Fruit fly (Drosophila melanogaster): ENCODE results near the gene CG11854.

CG11854 gene

DNA sequence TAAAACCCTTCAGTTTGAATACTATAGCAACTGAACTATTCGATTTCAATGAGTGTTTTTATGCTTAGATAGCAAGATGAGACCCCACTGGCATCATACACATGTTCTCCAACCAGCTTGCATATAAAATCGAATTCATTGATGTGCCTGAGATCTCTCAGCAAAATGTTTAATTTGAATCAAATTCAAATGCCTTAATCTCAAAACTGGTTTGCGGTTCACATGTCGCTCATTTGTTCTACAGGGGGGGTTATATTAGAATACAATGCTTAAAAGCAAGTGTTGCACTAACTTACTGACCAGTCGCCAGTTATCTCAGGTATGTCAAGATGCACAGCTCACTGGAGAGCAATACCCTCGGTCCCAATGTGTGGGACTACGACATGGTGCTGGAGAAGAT lies 22.8 kb upstream of the CG11854 start, which contains the start of gene CG31103:
Gene CG31103 (plus strand): TSS at position 301 of the 400 bp plus-strand sequence.
- TF ChIP-seq usp (GFP tag; optimal IDR thresholded peaks at IDR 0.05) (no peak), pan (optimal IDR thresholded peaks at IDR 0.05) (no peak), EcR (GFP tag; optimal IDR thresholded peaks at IDR 0.05) (no peak), Dll (optimal IDR thresholded peaks at IDR 0.05) (no peak), CG8478 (optimal IDR thresholded peaks at IDR 0.05) (no peak), psq (optimal IDR thresholded peaks at IDR 0.05) (no peak)

DNA sequence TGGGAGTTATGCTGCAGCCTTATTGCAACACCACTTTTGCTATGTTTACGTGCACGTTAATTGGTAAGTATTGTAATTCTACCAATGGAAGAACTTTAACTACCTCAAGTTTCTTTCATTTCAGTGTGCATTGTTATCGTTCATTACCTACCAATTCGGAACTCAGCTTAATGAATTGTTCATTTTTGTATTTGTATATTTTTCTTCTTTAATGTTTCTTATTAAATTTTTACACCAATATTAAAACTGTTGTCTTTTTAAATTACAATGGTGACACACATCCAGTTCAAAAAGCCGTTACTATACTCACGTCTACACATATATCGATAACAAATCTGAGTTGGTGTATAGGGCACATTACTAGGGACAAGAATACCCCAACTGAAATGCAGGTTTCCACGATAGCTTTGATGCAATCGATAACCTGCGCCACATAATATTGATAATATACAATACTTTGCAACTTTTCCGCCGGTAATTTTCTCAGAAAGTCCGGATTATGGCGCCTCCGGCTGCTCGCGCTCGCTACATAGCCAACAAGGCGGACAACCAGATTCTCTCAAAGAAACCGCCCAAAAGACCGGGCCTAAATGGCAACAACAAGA lies 20.5 kb upstream of the CG11854 start, which contains the start of gene Alg9:
Gene Alg9 (plus strand): TSS at position 387 of the 605 bp plus-strand sequence.
- no peak for TF ChIP-seq EcR (GFP tag; optimal IDR thresholded peaks at IDR 0.05)
- TF ChIP-seq pan (optimal IDR thresholded peaks at IDR 0.05): no peak

DNA sequence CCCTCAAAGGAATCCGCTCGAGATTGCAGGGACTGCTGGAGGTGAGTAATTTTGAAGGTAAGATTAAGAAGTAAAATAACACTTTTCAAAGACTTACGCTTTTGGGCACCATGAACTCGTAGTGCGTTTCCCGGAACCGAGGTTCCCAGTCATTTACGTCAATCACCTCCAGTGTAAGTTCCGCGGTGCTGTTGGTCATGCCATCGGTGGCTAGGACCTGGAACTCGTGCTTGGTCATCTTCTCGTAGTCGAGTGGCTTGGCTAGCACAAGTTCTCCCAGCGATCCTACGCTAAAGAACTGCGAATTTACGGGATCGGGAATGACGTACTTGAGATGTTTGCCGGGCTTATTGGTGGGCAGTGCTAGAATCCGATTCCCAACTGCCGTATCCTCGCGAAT lies 16.3 kb upstream of the CG11854 start:
- no peak for TF ChIP-seq Dll (optimal IDR thresholded peaks at IDR 0.05)
- no peak for TF ChIP-seq usp (GFP tag; optimal IDR thresholded peaks at IDR 0.05)
- TF ChIP-seq CG8478 (optimal IDR thresholded peaks at IDR 0.05): no peak
- no peak for TF ChIP-seq pan (optimal IDR thresholded peaks at IDR 0.05)

DNA sequence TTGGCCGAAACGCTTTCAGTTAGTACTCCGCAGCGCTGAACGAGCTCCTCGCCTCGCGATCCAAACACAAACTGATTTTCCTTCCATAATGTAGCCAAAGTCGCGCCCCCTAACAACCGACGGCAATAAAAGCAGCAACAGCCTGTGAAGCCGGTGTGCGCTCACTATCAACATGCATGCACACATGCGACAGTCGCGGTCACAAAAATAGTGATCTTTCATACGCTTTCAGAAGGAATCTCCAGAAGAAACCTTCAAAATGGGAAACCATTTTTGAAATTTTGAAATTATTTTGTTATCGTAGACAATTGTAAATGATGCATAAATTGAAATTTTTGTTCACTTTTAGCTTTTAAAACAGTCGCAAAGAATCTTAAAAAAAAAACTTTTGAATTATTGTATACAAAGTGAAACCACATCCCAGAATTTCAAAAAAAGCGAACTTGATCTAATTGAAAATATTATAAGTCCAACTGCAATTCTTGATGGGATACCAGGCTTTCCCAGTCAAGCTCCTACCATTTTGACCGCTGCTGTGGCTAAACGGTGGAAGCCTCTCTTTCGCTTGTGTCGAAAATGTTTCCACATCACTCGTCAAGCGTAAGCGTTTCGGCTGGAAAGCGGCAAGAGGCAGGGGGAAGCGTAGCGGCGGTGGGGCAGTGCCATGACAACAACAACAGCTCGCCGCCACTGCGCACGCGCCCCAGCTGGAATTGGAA lies 9.4 kb upstream of the CG11854 start, which contains the start of gene Cad96Cb:
Gene Cad96Cb (minus strand): TSS at position 51 of the 719 bp plus-strand sequence.
- TF ChIP-seq Dll (optimal IDR thresholded peaks at IDR 0.05): no peak
- TF ChIP-seq pan (optimal IDR thresholded peaks at IDR 0.05): no peak
- no peak for TF ChIP-seq psq (optimal IDR thresholded peaks at IDR 0.05)
- no peak for TF ChIP-seq usp (GFP tag; optimal IDR thresholded peaks at IDR 0.05)
- no peak for TF ChIP-seq CG8478 (optimal IDR thresholded peaks at IDR 0.05)
- no peak for TF ChIP-seq EcR (GFP tag; optimal IDR thresholded peaks at IDR 0.05)

DNA sequence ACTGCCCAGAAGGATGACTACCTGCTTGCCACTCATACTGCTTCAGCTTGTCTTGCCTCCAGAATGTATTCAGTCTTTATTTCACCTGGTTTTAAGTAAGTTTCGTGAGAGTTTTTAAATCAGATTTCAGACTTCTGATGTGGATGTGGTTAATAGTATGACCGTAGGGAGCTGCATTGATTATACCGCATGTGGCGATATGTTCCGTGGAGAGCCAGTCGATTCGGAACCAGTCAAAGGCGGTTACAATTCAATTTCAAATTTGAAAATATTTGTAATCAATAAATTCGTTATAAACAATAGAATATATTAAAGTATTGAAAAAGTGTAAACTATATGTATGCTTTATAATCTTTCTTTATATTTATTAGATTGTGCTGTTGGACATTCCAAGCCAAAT lies 6.5 kb upstream of the CG11854 start, which contains the start of gene Sil1:
Gene Sil1 (minus strand): TSS at position 168 of the 400 bp plus-strand sequence.
- TF ChIP-seq usp (GFP tag; optimal IDR thresholded peaks at IDR 0.05) (no peak), CG8478 (optimal IDR thresholded peaks at IDR 0.05) (no peak), pan (optimal IDR thresholded peaks at IDR 0.05) (no peak), EcR (GFP tag; optimal IDR thresholded peaks at IDR 0.05) (no peak), psq (optimal IDR thresholded peaks at IDR 0.05) (no peak), Dll (optimal IDR thresholded peaks at IDR 0.05) (no peak)

DNA sequence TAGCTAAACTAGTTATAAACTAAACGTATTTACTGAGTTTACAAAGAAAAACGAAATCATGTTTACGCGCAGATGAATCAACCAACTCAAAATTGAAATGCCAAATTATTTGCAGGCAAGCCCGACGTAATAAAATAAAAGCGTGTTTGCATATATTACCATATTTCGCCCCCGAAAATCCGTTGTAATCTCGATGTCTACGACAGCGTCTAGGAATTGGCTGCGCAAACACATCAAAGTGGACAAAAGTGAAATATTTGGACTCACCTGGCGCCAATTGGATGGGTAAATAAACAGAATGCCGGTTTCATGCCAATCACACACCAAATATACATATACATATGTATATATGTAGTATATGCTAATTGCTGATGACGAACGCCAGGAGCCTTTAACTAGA lies 5.7 kb upstream of the CG11854 start:
- TF ChIP-seq CG8478 (optimal IDR thresholded peaks at IDR 0.05) (no peak), Dll (optimal IDR thresholded peaks at IDR 0.05) (no peak), psq (optimal IDR thresholded peaks at IDR 0.05) (no peak), usp (GFP tag; optimal IDR thresholded peaks at IDR 0.05) (no peak), pan (optimal IDR thresholded peaks at IDR 0.05) (no peak), EcR (GFP tag; optimal IDR thresholded peaks at IDR 0.05) (no peak)

DNA sequence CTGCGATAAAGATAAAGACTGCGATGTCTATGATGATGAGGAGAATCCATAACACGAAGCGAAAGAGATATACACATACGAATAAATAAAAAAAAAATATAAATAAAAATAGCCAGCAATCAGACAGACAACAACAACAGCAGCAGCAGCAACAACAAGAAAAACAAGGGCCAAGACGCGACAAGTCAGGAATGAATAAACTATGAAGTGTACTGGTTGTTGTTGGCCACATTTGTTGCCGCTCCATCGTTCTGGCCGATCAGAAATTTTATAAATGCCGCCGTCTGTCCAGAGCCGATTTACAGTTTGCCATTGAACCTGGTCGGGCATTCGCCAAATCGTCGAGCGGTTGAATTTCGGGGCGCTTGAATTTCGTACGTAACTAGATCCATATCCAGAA lies 4.5 kb upstream of the CG11854 start, which contains the start of gene Jhbp7:
Gene Jhbp7 (plus strand): TSS at position 301 of the 400 bp plus-strand sequence.
- TF ChIP-seq CG8478 (optimal IDR thresholded peaks at IDR 0.05) (no peak), pan (optimal IDR thresholded peaks at IDR 0.05) (no peak), usp (GFP tag; optimal IDR thresholded peaks at IDR 0.05) (no peak), psq (optimal IDR thresholded peaks at IDR 0.05) (no peak), EcR (GFP tag; optimal IDR thresholded peaks at IDR 0.05) (no peak), Dll (optimal IDR thresholded peaks at IDR 0.05) (no peak)

DNA sequence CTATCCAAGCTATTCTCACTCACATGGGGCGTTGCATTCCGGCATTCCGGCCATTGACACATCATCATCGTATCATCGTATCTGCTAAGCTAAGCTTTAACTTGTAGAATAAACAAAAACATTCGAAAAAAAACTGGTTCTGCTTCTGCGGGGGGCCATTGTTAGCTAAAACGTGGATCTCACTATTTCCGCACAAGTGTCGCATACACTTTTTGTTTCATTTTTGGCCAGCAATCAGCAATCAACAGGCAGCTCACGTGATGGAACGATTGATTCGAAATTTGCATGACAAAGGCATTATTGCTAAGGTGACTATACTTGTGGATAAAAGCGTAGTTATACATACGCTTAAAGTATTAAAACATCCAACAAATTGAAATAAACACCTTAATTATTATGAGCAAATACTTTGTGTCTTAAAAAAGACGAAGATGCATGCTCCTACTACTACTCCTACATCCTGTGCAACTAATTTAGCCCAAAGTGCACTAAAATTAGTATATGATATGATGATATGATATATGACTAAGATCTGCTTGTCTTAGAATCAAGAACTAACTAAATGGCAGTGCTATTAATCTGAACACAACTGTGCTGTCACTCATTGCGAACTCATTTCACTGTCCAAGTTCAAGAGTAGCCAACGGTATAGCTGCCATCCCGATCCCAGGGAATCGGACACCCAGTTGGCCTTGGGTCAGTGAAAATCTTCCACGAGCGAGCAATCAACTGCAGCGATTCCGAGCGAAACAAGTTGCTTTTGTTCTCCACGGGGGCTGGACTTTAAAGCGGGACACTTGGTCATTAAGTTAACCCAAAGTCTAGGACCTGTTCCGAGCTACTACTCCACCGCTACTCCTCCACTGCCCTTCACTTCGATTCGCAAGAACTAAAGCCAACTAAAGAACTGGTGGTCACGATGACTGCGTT lies 2.8 kb upstream of the CG11854 start:
- TF ChIP-seq EcR (GFP tag; optimal IDR thresholded peaks at IDR 0.05) (no peak), Dll (optimal IDR thresholded peaks at IDR 0.05) (no peak)

DNA sequence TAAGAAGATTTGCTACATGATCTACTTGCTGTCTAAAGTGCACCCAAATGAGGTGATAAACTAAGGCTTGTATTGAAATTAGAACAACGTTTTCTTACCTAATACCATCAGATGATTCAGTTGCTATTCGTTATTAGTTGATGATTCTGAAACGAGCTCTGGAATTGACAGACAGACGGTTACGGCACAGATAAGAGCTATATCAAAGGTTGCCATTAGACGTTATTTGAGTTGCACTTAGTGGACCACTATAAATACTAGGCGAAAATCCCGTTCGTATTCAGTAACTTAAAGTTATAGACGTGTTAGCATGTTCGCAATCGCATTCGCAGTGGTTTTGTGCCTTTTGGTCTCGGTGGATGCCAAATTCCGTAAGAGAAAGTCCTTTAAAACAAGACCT lies 1.9 kb upstream of the CG11854 start, which contains the start of gene to:
Gene to (plus strand): TSS at position 301 of the 400 bp plus-strand sequence.
- TF ChIP-seq pan (optimal IDR thresholded peaks at IDR 0.05) (no peak), psq (optimal IDR thresholded peaks at IDR 0.05) (no peak), Dll (optimal IDR thresholded peaks at IDR 0.05) (no peak), CG8478 (optimal IDR thresholded peaks at IDR 0.05) (no peak), EcR (GFP tag; optimal IDR thresholded peaks at IDR 0.05) (no peak), usp (GFP tag; optimal IDR thresholded peaks at IDR 0.05) (no peak)

DNA sequence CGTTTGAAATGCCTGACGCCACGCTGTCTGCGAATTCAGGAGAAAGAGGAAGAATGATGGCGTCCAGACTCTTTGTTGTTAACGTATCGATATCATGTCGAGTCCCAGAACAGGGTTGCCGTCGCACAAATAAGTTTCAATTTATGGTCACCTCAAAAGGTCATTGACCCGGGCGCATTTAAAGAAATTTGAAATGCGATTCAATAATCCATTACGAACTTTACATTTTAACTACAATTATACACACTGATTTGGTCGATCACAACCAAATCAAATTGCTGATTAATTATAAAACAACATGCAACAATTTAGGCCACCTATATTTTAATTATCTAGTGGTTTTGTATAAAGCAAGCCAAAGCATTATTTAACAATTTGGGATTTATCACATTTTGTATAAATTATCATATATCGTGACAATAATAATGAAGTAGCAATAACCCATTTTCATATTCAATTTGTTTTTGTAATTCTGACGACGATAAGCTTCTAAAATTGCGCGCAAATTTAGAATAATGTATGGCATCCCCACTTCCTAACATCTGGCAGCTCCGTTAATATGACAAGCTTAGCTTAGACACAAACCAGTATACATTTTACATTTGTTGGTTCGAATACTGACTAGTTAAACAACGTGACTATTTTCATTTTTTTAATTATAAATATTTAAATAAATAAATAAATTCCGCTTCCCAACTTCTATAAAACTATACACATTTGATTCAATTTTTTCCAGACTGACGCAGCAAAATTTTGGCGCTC lies 3.4 kb downstream of the CG11854 start, which contains the start of gene bam:
Gene bam (minus strand): TSS at position 58 of the 762 bp plus-strand sequence.
- no peak for TF ChIP-seq EcR (GFP tag; optimal IDR thresholded peaks at IDR 0.05)
- TF ChIP-seq Dll (optimal IDR thresholded peaks at IDR 0.05): no peak
- no peak for TF ChIP-seq pan (optimal IDR thresholded peaks at IDR 0.05)
- no peak for TF ChIP-seq usp (GFP tag; optimal IDR thresholded peaks at IDR 0.05)
- TF ChIP-seq CG8478 (optimal IDR thresholded peaks at IDR 0.05): no peak
- TF ChIP-seq psq (optimal IDR thresholded peaks at IDR 0.05): no peak

DNA sequence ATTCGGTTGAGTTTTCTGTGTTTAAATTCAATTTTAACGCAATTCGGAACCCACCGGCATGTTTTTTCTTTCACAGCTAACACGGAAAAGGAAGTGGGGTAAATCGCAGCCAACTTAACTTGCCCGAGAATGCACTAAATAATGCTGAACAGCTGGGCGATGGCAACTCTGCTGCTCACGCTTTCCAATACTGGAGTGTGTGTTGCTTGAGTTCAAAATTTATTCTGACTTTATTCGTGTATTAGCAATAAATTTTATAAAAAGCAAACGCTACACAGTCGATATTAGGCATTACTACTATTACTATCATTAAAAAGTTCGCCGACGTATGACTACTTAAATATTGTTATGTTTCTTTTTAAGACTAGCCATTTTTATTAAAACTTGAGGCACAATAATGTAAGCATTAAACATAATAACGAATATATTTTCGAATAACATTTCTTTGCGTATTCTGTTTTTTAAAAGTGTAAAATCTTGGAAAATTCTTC lies 5.6 kb downstream of the CG11854 start, which contains the start of the genes RpS27 and Nup37:
Gene RpS27 (minus strand): TSS at position 136 of the 491 bp plus-strand sequence.
Gene Nup37 (plus strand): TSS at position 280 of the 491 bp plus-strand sequence.
- TF ChIP-seq usp (GFP tag; optimal IDR thresholded peaks at IDR 0.05) (no peak), Dll (optimal IDR thresholded peaks at IDR 0.05) (no peak), CG8478 (optimal IDR thresholded peaks at IDR 0.05) (no peak), psq (optimal IDR thresholded peaks at IDR 0.05) (no peak), pan (optimal IDR thresholded peaks at IDR 0.05) (no peak), EcR (GFP tag; optimal IDR thresholded peaks at IDR 0.05) (no peak)
